Worm (Caenorhabditis elegans): Measurements from ENCODE around the gene Y39B6A.25.

The Y39B6A.25 gene

ce11 chrV:19042256-19042655, 16.0 kb downstream of the Y39B6A.25 start, which contains the start of gene asp-16:
Gene asp-16, minus strand, starts transcription at chrV:19042605.
- TF ChIP-seq tbx-11 (GFP tag; IDR thresholded peaks at IDR 0.05) (no peak), hnd-1 (tag; optimal IDR thresholded peaks at IDR 0.05) (no peak), ceh-13 (GFP tag; optimal IDR thresholded peaks at IDR 0.05) (no peak), hmg-4 (GFP tag; optimal IDR thresholded peaks at IDR 0.05) (no peak)

- TF ChIP-seq hmbx-1 (tag; optimal IDR thresholded peaks at IDR 0.05) (no peak), B0310.2 (tag; optimal IDR thresholded peaks at IDR 0.05) (no peak), ceh-13 (GFP tag; optimal IDR thresholded peaks at IDR 0.05) (no peak), tbx-37 (GFP tag; conservative IDR thresholded peaks at IDR 0.05) (no peak), aly-1 (tag; optimal IDR thresholded peaks at IDR 0.05) (no peak), flt-1 (GFP tag; IDR thresholded peaks at IDR 0.05) (no peak), tra-4 (tag; optimal IDR thresholded peaks at IDR 0.05) (no peak), F13C5.2 (tag; optimal IDR thresholded peaks at IDR 0.05) (no peak), hnd-1 (tag; optimal IDR thresholded peaks at IDR 0.05) (no peak), ets-7 (tag; optimal IDR thresholded peaks at IDR 0.05) (no peak), tbx-11 (GFP tag; IDR thresholded peaks at IDR 0.05) (no peak), sea-1 (GFP tag; conservative IDR thresholded peaks at IDR 0.05) (no peak), ceh-36 (tag; optimal IDR thresholded peaks at IDR 0.05) (no peak), pes-1 (GFP tag; IDR thresholded peaks at IDR 0.05) (no peak), ama-1 (optimal IDR thresholded peaks at IDR 0.05) (no peak), hmg-4 (GFP tag; optimal IDR thresholded peaks at IDR 0.05) (no peak), scrt-1 (GFP tag; IDR thresholded peaks at IDR 0.05) (no peak)
Measured at ce11 chrV:19044753-19045152, 18.5 kb downstream of the Y39B6A.25 start, which contains the start of gene asp-15. Gene asp-15, minus strand, starts transcription at chrV:19044853.

ce11 chrV:19047442-19047841, 21.2 kb downstream of the Y39B6A.25 start:
- TF ChIP-seq tbx-11 (GFP tag; IDR thresholded peaks at IDR 0.05) = no peak
- TF ChIP-seq pes-1 (GFP tag; IDR thresholded peaks at IDR 0.05) = no peak
- no peak for TF ChIP-seq ceh-36 (tag; optimal IDR thresholded peaks at IDR 0.05)
- TF ChIP-seq hmg-4 (GFP tag; optimal IDR thresholded peaks at IDR 0.05) = no peak
- no peak for TF ChIP-seq ceh-13 (GFP tag; optimal IDR thresholded peaks at IDR 0.05)
- no peak for TF ChIP-seq scrt-1 (GFP tag; IDR thresholded peaks at IDR 0.05)
- TF ChIP-seq tbx-37 (GFP tag; conservative IDR thresholded peaks at IDR 0.05) = no peak
- TF ChIP-seq sea-1 (GFP tag; conservative IDR thresholded peaks at IDR 0.05) = no peak
- no peak for TF ChIP-seq hmbx-1 (tag; optimal IDR thresholded peaks at IDR 0.05)
- no peak for TF ChIP-seq aly-1 (tag; optimal IDR thresholded peaks at IDR 0.05)
- no peak for TF ChIP-seq F13C5.2 (tag; optimal IDR thresholded peaks at IDR 0.05)
- no peak for TF ChIP-seq flt-1 (GFP tag; IDR thresholded peaks at IDR 0.05)
- no peak for TF ChIP-seq ama-1 (optimal IDR thresholded peaks at IDR 0.05)
- no peak for TF ChIP-seq hnd-1 (tag; optimal IDR thresholded peaks at IDR 0.05)
- no peak for TF ChIP-seq ets-7 (tag; optimal IDR thresholded peaks at IDR 0.05)
- no peak for TF ChIP-seq B0310.2 (tag; optimal IDR thresholded peaks at IDR 0.05)
- no peak for TF ChIP-seq tra-4 (tag; optimal IDR thresholded peaks at IDR 0.05)

ce11 chrV:19049140-19050092, 23.2 kb downstream of the Y39B6A.25 start:
- no peak for TF ChIP-seq tra-4 (tag; optimal IDR thresholded peaks at IDR 0.05)
- TF ChIP-seq ceh-13 (GFP tag; optimal IDR thresholded peaks at IDR 0.05) = no peak
- no peak for TF ChIP-seq B0310.2 (tag; optimal IDR thresholded peaks at IDR 0.05)
- TF ChIP-seq ama-1 (optimal IDR thresholded peaks at IDR 0.05) = no peak
- no peak for TF ChIP-seq tbx-37 (GFP tag; conservative IDR thresholded peaks at IDR 0.05)
- no peak for TF ChIP-seq tbx-11 (GFP tag; IDR thresholded peaks at IDR 0.05)
- TF ChIP-seq hmg-4 (GFP tag; optimal IDR thresholded peaks at IDR 0.05) = no peak
- no peak for TF ChIP-seq F13C5.2 (tag; optimal IDR thresholded peaks at IDR 0.05)
- TF ChIP-seq aly-1 (tag; optimal IDR thresholded peaks at IDR 0.05) = no peak
- no peak for TF ChIP-seq sea-1 (GFP tag; conservative IDR thresholded peaks at IDR 0.05)

ce11 chrV:19050438-19050837, 24.2 kb downstream of the Y39B6A.25 start, which contains the start of gene asp-1:
Gene asp-1, minus strand, starts transcription at chrV:19050752.
- no peak for TF ChIP-seq flt-1 (GFP tag; IDR thresholded peaks at IDR 0.05)
- no peak for TF ChIP-seq hmbx-1 (tag; optimal IDR thresholded peaks at IDR 0.05)
- no peak for TF ChIP-seq hnd-1 (tag; optimal IDR thresholded peaks at IDR 0.05)
- no peak for TF ChIP-seq ceh-13 (GFP tag; optimal IDR thresholded peaks at IDR 0.05)
- no peak for TF ChIP-seq tbx-37 (GFP tag; conservative IDR thresholded peaks at IDR 0.05)
- TF ChIP-seq ceh-36 (tag; optimal IDR thresholded peaks at IDR 0.05) = no peak
- no peak for TF ChIP-seq tra-4 (tag; optimal IDR thresholded peaks at IDR 0.05)
- no peak for TF ChIP-seq ets-7 (tag; optimal IDR thresholded peaks at IDR 0.05)
- no peak for TF ChIP-seq sea-1 (GFP tag; conservative IDR thresholded peaks at IDR 0.05)
- no peak for TF ChIP-seq F13C5.2 (tag; optimal IDR thresholded peaks at IDR 0.05)

- no peak for TF ChIP-seq F13C5.2 (tag; optimal IDR thresholded peaks at IDR 0.05)
- TF ChIP-seq tbx-37 (GFP tag; conservative IDR thresholded peaks at IDR 0.05) = no peak
- TF ChIP-seq hmbx-1 (tag; optimal IDR thresholded peaks at IDR 0.05) = no peak
- no peak for TF ChIP-seq pes-1 (GFP tag; IDR thresholded peaks at IDR 0.05)
- TF ChIP-seq ets-7 (tag; optimal IDR thresholded peaks at IDR 0.05) = no peak
- no peak for TF ChIP-seq aly-1 (tag; optimal IDR thresholded peaks at IDR 0.05)
- no peak for TF ChIP-seq B0310.2 (tag; optimal IDR thresholded peaks at IDR 0.05)
- TF ChIP-seq tra-4 (tag; optimal IDR thresholded peaks at IDR 0.05) = no peak
- TF ChIP-seq flt-1 (GFP tag; IDR thresholded peaks at IDR 0.05) = no peak
- no peak for TF ChIP-seq scrt-1 (GFP tag; IDR thresholded peaks at IDR 0.05)
- TF ChIP-seq hmg-4 (GFP tag; optimal IDR thresholded peaks at IDR 0.05) = no peak
- no peak for TF ChIP-seq hnd-1 (tag; optimal IDR thresholded peaks at IDR 0.05)
- TF ChIP-seq ceh-36 (tag; optimal IDR thresholded peaks at IDR 0.05) = no peak
- no peak for TF ChIP-seq ceh-13 (GFP tag; optimal IDR thresholded peaks at IDR 0.05)
- TF ChIP-seq sea-1 (GFP tag; conservative IDR thresholded peaks at IDR 0.05) = no peak
Measured at ce11 chrV:19050888-19051287, 24.6 kb downstream of the Y39B6A.25 start.

ce11 chrV:19051425-19051824, 25.2 kb downstream of the Y39B6A.25 start:
- TF ChIP-seq aly-1 (tag; optimal IDR thresholded peaks at IDR 0.05) (no peak), hmg-4 (GFP tag; optimal IDR thresholded peaks at IDR 0.05) (no peak), ceh-13 (GFP tag; optimal IDR thresholded peaks at IDR 0.05) (no peak), ama-1 (optimal IDR thresholded peaks at IDR 0.05) (no peak), pes-1 (GFP tag; IDR thresholded peaks at IDR 0.05) (no peak), ets-7 (tag; optimal IDR thresholded peaks at IDR 0.05) (no peak), ceh-36 (tag; optimal IDR thresholded peaks at IDR 0.05) (no peak), F13C5.2 (tag; optimal IDR thresholded peaks at IDR 0.05) (no peak), hnd-1 (tag; optimal IDR thresholded peaks at IDR 0.05) (no peak)

Data from whole organism, early embryonic.